Fruit fly (Drosophila melanogaster) whole organism: ENCODE data around the gene CG34338.

Experiments
- CG8478 ChIP-seq: fragments of >200 bp; optimal IDR thresholded peaks from 2 replicates; lab custom pipeline; 2018; ENCODE audit warnings: inconsistent platforms
- Dll ChIP-seq: fragments of >200 bp; optimal IDR thresholded peaks from 2 replicates; lab custom pipeline; 2017
- EcR ChIP-seq, 2 experiments: fragments of >200 bp; optimal IDR thresholded peaks; 2 replicates each; lab custom pipeline; 2017; ENCODE audit warnings: missing biosample characterization in 2 of 2, missing genetic modification characterization in 2 of 2, missing genetic modification reagents in 2 of 2
- pan ChIP-seq: fragments of >200 bp; optimal IDR thresholded peaks from 2 replicates; lab custom pipeline; 2017
- psq ChIP-seq: fragments of >200 bp; optimal IDR thresholded peaks from 2 replicates; lab custom pipeline; 2017
- usp ChIP-seq: fragments of >200 bp; optimal IDR thresholded peaks from 2 replicates; lab custom pipeline; 2017; ENCODE audit warnings: missing biosample characterization, missing genetic modification characterization, mixed read lengths

- TF ChIP-seq psq (lab: Kevin White, UChicago) = no peak
- TF ChIP-seq EcR (GFP tag; optimal IDR thresholded peaks at IDR 0.05; lab: Kevin White, UChicago) = no peak
- TF ChIP-seq Dll (lab: Kevin White, UChicago) = no peak
- TF ChIP-seq pan = no peak
- TF ChIP-seq CG8478 (lab: Kevin White, UChicago) = no peak
- no peak for TF ChIP-seq usp (GFP tag; lab: Kevin White, UChicago)
Observed at dm6 chrX:7744036-7744435, 24.5 kb upstream of the CG34338 start.
